Worm (Caenorhabditis elegans) whole organism, L2 larva: ENCODE results near the gene ptr-14.

Source experiments
- F13H6.1 ChIP-seq: sonication (generic microtip); optimal IDR thresholded peaks from 2 replicates; lab custom pipeline; 2016; ENCODE audit warnings: missing genetic modification characterization, missing compliant biosample characterization
- R02D3.7 ChIP-seq: fragments of 150-350 bp; optimal IDR thresholded peaks from 2 replicates; lab custom pipeline; 2014; ENCODE audit warnings: missing biosample characterization, missing genetic modification characterization
- alr-1 ChIP-seq: fragments of 150-350 bp; optimal IDR thresholded peaks from 2 replicates; lab custom pipeline; 2014; ENCODE audit warnings: missing biosample characterization, missing genetic modification characterization
- aly-2 ChIP-seq: fragments of 150-350 bp; optimal IDR thresholded peaks from 2 replicates; lab custom pipeline; 2014; ENCODE audit warnings: missing biosample characterization, missing genetic modification characterization
- ama-1 ChIP-seq: fragments of 150-350 bp; optimal IDR thresholded peaks from 2 replicates; lab custom pipeline; 2018; ENCODE audit warnings: inconsistent platforms
- blmp-1 ChIP-seq: sonication (generic microtip); optimal IDR thresholded peaks from 2 replicates; lab custom pipeline; 2017; ENCODE audit warnings: missing genetic modification characterization, mild to moderate bottlenecking, missing compliant biosample characterization, antibody characterized with exemption, moderate library complexity; ENCODE audit not compliant: insufficient read depth
- ceh-16 ChIP-seq: fragments of 150-350 bp; optimal IDR thresholded peaks from 2 replicates; lab custom pipeline; 2014; ENCODE audit warnings: missing biosample characterization, missing genetic modification characterization
- ceh-82 ChIP-seq: fragments of 150-350 bp; optimal IDR thresholded peaks from 2 replicates; lab custom pipeline; 2014; ENCODE audit warnings: missing biosample characterization, missing genetic modification characterization
- crh-2 ChIP-seq: sonication (generic microtip); optimal IDR thresholded peaks from 2 replicates; lab custom pipeline; 2017; ENCODE audit warnings: missing biosample characterization, missing genetic modification characterization
- dmd-4 ChIP-seq: sonication (generic microtip); optimal IDR thresholded peaks from 2 replicates; lab custom pipeline; 2017; ENCODE audit warnings: missing biosample characterization, missing genetic modification characterization
- elt-3 ChIP-seq: sonication (generic microtip); optimal IDR thresholded peaks from 2 replicates; lab custom pipeline; 2017; ENCODE audit warnings: missing biosample characterization, missing genetic modification characterization
- fos-1 ChIP-seq: fragments of 150-350 bp; optimal IDR thresholded peaks from 2 replicates; lab custom pipeline; 2014; ENCODE audit warnings: missing biosample characterization, missing genetic modification characterization
- lin-11 ChIP-seq: fragments of 150-350 bp; sonication (generic microtip); optimal IDR thresholded peaks from 2 replicates; lab custom pipeline; 2014; ENCODE audit warnings: missing biosample characterization, missing genetic modification characterization, inconsistent platforms, mixed read lengths
- lin-13 ChIP-seq: fragments of 150-350 bp; optimal IDR thresholded peaks from 2 replicates; lab custom pipeline; 2014; ENCODE audit warnings: missing biosample characterization, missing genetic modification reagents, missing genetic modification characterization
- lin-39 ChIP-seq: fragments of 150-350 bp; optimal IDR thresholded peaks from 2 replicates; lab custom pipeline; 2014; ENCODE audit warnings: missing biosample characterization, missing genetic modification reagents, missing genetic modification characterization
- lsy-2 ChIP-seq, 2 experiments: fragments of 150-350 bp in 1 of 2; sonication (generic microtip) in 1 of 2; optimal IDR thresholded peaks; 2 replicates each; lab custom pipeline; 2014 to 2017; ENCODE audit warnings: missing biosample characterization in 2 of 2, missing genetic modification characterization in 2 of 2
- mab-5 ChIP-seq: fragments of 150-350 bp; optimal IDR thresholded peaks from 2 replicates; lab custom pipeline; 2014; ENCODE audit warnings: missing biosample characterization, missing genetic modification characterization
- mbf-1 ChIP-seq: sonication (generic microtip); optimal IDR thresholded peaks from 2 replicates; lab custom pipeline; 2017; ENCODE audit warnings: missing biosample characterization, missing genetic modification characterization
- mdl-1 ChIP-seq, 2 experiments: fragments of 150-350 bp in 1 of 2; sonication (generic microtip) in 1 of 2; optimal IDR thresholded peaks; 2 replicates each; lab custom pipeline; 2017; ENCODE audit warnings: missing biosample characterization in 2 of 2, missing genetic modification characterization in 2 of 2
- nhr-11 ChIP-seq: fragments of 150-350 bp; optimal IDR thresholded peaks from 2 replicates; lab custom pipeline; 2014; ENCODE audit warnings: missing biosample characterization, missing genetic modification characterization
- nhr-129 ChIP-seq: fragments of 150-350 bp; optimal IDR thresholded peaks from 2 replicates; lab custom pipeline; 2014; ENCODE audit warnings: missing biosample characterization, missing genetic modification characterization
- nhr-21 ChIP-seq: fragments of 150-350 bp; optimal IDR thresholded peaks from 2 replicates; lab custom pipeline; 2014; ENCODE audit warnings: missing biosample characterization, missing genetic modification characterization
- nhr-237 ChIP-seq: fragments of 150-350 bp; optimal IDR thresholded peaks from 2 replicates; lab custom pipeline; 2014; ENCODE audit warnings: missing biosample characterization, missing genetic modification characterization
- nhr-6 ChIP-seq: fragments of 150-350 bp; optimal IDR thresholded peaks from 2 replicates; lab custom pipeline; 2014; ENCODE audit warnings: missing biosample characterization, missing genetic modification characterization
- nhr-77 ChIP-seq: fragments of 150-350 bp; optimal IDR thresholded peaks from 2 replicates; lab custom pipeline; 2014; ENCODE audit warnings: missing biosample characterization, missing genetic modification characterization
- peb-1 ChIP-seq: fragments of 150-350 bp; optimal IDR thresholded peaks from 2 replicates; lab custom pipeline; 2014; ENCODE audit warnings: missing biosample characterization, missing genetic modification characterization
- skn-1 ChIP-seq: sonication (generic microtip); optimal IDR thresholded peaks from 2 replicates; lab custom pipeline; 2017; ENCODE audit warnings: missing biosample characterization, missing genetic modification characterization
- sma-9 ChIP-seq, 2 experiments: fragments of 150-350 bp in 1 of 2; sonication (generic microtip) in 1 of 2; optimal IDR thresholded peaks; 2 replicates each; lab custom pipeline; 2014 to 2016; ENCODE audit warnings: missing genetic modification characterization in 2 of 2, mild to moderate bottlenecking in 1 of 2, missing biosample characterization in 1 of 2, missing compliant biosample characterization in 1 of 2, missing genetic modification reagents in 1 of 2, moderate library complexity in 1 of 2
- unc-39 ChIP-seq: fragments of 150-350 bp; optimal IDR thresholded peaks from 2 replicates; lab custom pipeline; 2014; ENCODE audit warnings: missing biosample characterization, missing genetic modification characterization
- unc-55 ChIP-seq: fragments of 150-350 bp; sonication (generic microtip); optimal IDR thresholded peaks from 3 replicates; lab custom pipeline; 2014; ENCODE audit warnings: missing biosample characterization, missing genetic modification reagents, missing genetic modification characterization
- unc-62 ChIP-seq: fragments of 150-350 bp; optimal IDR thresholded peaks from 2 replicates; lab custom pipeline; 2014; ENCODE audit warnings: missing biosample characterization, missing genetic modification reagents, missing genetic modification characterization
- zag-1 ChIP-seq: fragments of 150-350 bp; optimal IDR thresholded peaks from 2 replicates; lab custom pipeline; 2014; ENCODE audit warnings: missing biosample characterization, missing genetic modification characterization
- ztf-11 ChIP-seq: sonication (generic microtip); optimal IDR thresholded peaks from 2 replicates; lab custom pipeline; 2017; ENCODE audit warnings: missing biosample characterization, missing genetic modification characterization

The ptr-14 gene

ce11 chrIV:10590649-10591048 is 24.6 kb upstream of the ptr-14 start, which contains the start of the genes C43F9.5 and nkb-2:
TSS of gene C43F9.5 (minus strand) at chrIV:10590749.
TSS of gene nkb-2 (plus strand) at chrIV:10590925.
- TF ChIP-seq fos-1 (tag; lab: Kevin White, UChicago): no peak
- TF ChIP-seq zag-1 (tag; lab: Kevin White, UChicago): no peak
- no peak for TF ChIP-seq mbf-1 (tag; lab: Kevin White, UChicago)
- no peak for TF ChIP-seq nhr-237 (tag; lab: Kevin White, UChicago)
- no peak for TF ChIP-seq unc-62
- TF ChIP-seq nhr-21 (tag; lab: Kevin White, UChicago): no peak

- no peak for TF ChIP-seq blmp-1 (tag; lab: Kevin White, UChicago)
- no peak for TF ChIP-seq mab-5 (tag; lab: Kevin White, UChicago)
- TF ChIP-seq nhr-77 (tag; lab: Kevin White, UChicago): no peak
- no peak for TF ChIP-seq elt-3 (tag; lab: Kevin White, UChicago)
- TF ChIP-seq alr-1 (tag; lab: Kevin White, UChicago): no peak
- TF ChIP-seq skn-1 (tag; lab: Kevin White, UChicago): no peak
- TF ChIP-seq nhr-237 (tag; lab: Kevin White, UChicago): no peak
- TF ChIP-seq F13H6.1: no peak
- no peak for TF ChIP-seq lin-39 (tag; lab: Kevin White, UChicago)
- no peak for TF ChIP-seq crh-2
- no peak for TF ChIP-seq dmd-4
- no peak for TF ChIP-seq unc-39 (tag; lab: Kevin White, UChicago)
- TF ChIP-seq aly-2 (tag; lab: Kevin White, UChicago): no peak
- TF ChIP-seq ama-1 (lab: Kevin White, UChicago): no peak
These were observed 21.7 kb upstream of the ptr-14 start, which contains the start of gene C43F9.7 for ce11 chrIV:10593570-10593969. TSS of gene C43F9.7 (minus strand) at chrIV:10593670.

ce11 chrIV:10596505-10596904 is 18.7 kb upstream of the ptr-14 start, which contains the start of gene C43F9.11:
TSS of gene C43F9.11 (plus strand) at chrIV:10596805.
- no peak for TF ChIP-seq ztf-11
- TF ChIP-seq aly-2 (tag; lab: Kevin White, UChicago): no peak
- no peak for TF ChIP-seq dmd-4
- no peak for TF ChIP-seq ceh-16 (tag; lab: Kevin White, UChicago)
- no peak for TF ChIP-seq skn-1 (tag; lab: Kevin White, UChicago)
- no peak for TF ChIP-seq lsy-2 (tag; optimal IDR thresholded peaks at IDR 0.05; lab: Kevin White, UChicago)

ce11 chrIV:10599983-10600382 is 15.2 kb upstream of the ptr-14 start, which contains the start of gene R09H10.1:
TSS of gene R09H10.1 (plus strand) at chrIV:10600283.
- no peak for TF ChIP-seq peb-1 (tag; lab: Kevin White, UChicago)
- TF ChIP-seq crh-2: no peak
- no peak for TF ChIP-seq ztf-11
- no peak for TF ChIP-seq lin-13 (GFP tag; lab: Kevin White, UChicago)
- no peak for TF ChIP-seq aly-2 (tag; lab: Kevin White, UChicago)
- no peak for TF ChIP-seq lsy-2 (tag; optimal IDR thresholded peaks at IDR 0.05; lab: Kevin White, UChicago)
- TF ChIP-seq elt-3 (tag; lab: Kevin White, UChicago): no peak
- TF ChIP-seq fos-1 (tag; lab: Kevin White, UChicago): no peak
- no peak for TF ChIP-seq R02D3.7 (tag; lab: Kevin White, UChicago)
- TF ChIP-seq F13H6.1: no peak
- TF ChIP-seq, all 48 proteins: peak for 0

ce11 chrIV:10602644-10603043 is 12.6 kb upstream of the ptr-14 start, which contains the start of gene R09H10.2:
TSS of gene R09H10.2 (plus strand) at chrIV:10602944.
- no peak for TF ChIP-seq nhr-6 (tag; lab: Kevin White, UChicago)
- TF ChIP-seq ceh-82 (tag; lab: Kevin White, UChicago): no peak
- no peak for TF ChIP-seq nhr-237 (tag; lab: Kevin White, UChicago)
- no peak for TF ChIP-seq mbf-1 (tag; lab: Kevin White, UChicago)
- TF ChIP-seq elt-3 (tag; lab: Kevin White, UChicago): no peak
- no peak for TF ChIP-seq nhr-11
- no peak for TF ChIP-seq peb-1 (tag; lab: Kevin White, UChicago)
- no peak for TF ChIP-seq fos-1 (tag; lab: Kevin White, UChicago)

ce11 chrIV:10606575-10607080 is 8.6 kb upstream of the ptr-14 start, which contains the start of gene R09H10.3:
TSS of gene R09H10.3 (plus strand) at chrIV:10607030.
- no peak for TF ChIP-seq sma-9 (GFP tag; optimal IDR thresholded peaks at IDR 0.05; lab: Kevin White, UChicago)
- TF ChIP-seq sma-9 (tag; optimal IDR thresholded peaks at IDR 0.05; lab: Kevin White, UChicago): no peak
- no peak for TF ChIP-seq lin-11
- no peak for TF ChIP-seq aly-2 (tag; lab: Kevin White, UChicago)
- no peak for TF ChIP-seq ztf-11
- no peak for TF ChIP-seq mdl-1 (tag; optimal IDR thresholded peaks at IDR 0.05; lab: Kevin White, UChicago)
- no peak for TF ChIP-seq nhr-11
- no peak for TF ChIP-seq unc-55 (GFP tag; lab: Kevin White, UChicago)
- TF ChIP-seq R02D3.7 (tag; lab: Kevin White, UChicago): no peak
- TF ChIP-seq lsy-2 (tag; optimal IDR thresholded peaks at IDR 0.05; lab: Kevin White, UChicago): no peak
- TF ChIP-seq mbf-1 (tag; lab: Kevin White, UChicago): no peak
- TF ChIP-seq nhr-237 (tag; lab: Kevin White, UChicago): no peak
- TF ChIP-seq nhr-129: no peak
- TF ChIP-seq nhr-77 (tag; lab: Kevin White, UChicago): no peak
- TF ChIP-seq, all 48 proteins: peak for 0
